Worm (Caenorhabditis elegans) whole organism, midembryonic: ENCODE data around the gene nas-3.

Source experiments
- T22C8.4 ChIP-seq: fragments of 200-800 bp; sonication (Bioruptor generic); IDR thresholded peaks from 2 replicates; pipeline ENCODE4 v1.3.6; 2022; ENCODE audit warnings: missing genetic modification characterization, missing compliant biosample characterization
- cog-1 ChIP-seq: sonication (generic microtip); optimal IDR thresholded peaks from 2 replicates; lab custom pipeline; 2016; ENCODE audit warnings: missing genetic modification characterization, missing compliant biosample characterization
- flt-1 ChIP-seq: fragments of 200-800 bp; sonication (Bioruptor generic); IDR thresholded peaks from 2 replicates; pipeline ENCODE4 v1.3.6; 2022; ENCODE audit warnings: missing genetic modification characterization, missing compliant biosample characterization
- klf-2 ChIP-seq: fragments of 200-800 bp; sonication (Bioruptor generic); conservative IDR thresholded peaks from 2 replicates; pipeline ENCODE4 v1.3.6; 2022; ENCODE audit warnings: missing genetic modification reagents, missing genetic modification characterization, missing compliant biosample characterization
- med-1 ChIP-seq: sonication (generic microtip); optimal IDR thresholded peaks from 2 replicates; lab custom pipeline; 2017; ENCODE audit warnings: missing genetic modification characterization, mild to moderate bottlenecking, missing compliant biosample characterization, antibody characterized with exemption, missing genetic modification reagents; ENCODE audit not compliant: insufficient read depth
- ref-1 ChIP-seq: fragments of 200-800 bp; sonication (Bioruptor generic); conservative IDR thresholded peaks from 2 replicates; pipeline ENCODE4 v1.3.6; 2022; ENCODE audit warnings: missing genetic modification reagents, missing genetic modification characterization, missing compliant biosample characterization
- tab-1 ChIP-seq: fragments of 200-800 bp; sonication (Bioruptor generic); IDR thresholded peaks from 2 replicates; pipeline ENCODE4 v1.3.6; 2022; ENCODE audit warnings: missing genetic modification characterization, missing compliant biosample characterization
- ztf-23 ChIP-seq: fragments of 200-800 bp; sonication (Bioruptor generic); IDR thresholded peaks from 2 replicates; pipeline ENCODE4 v1.3.6; 2022; ENCODE audit warnings: missing genetic modification reagents, missing genetic modification characterization, missing compliant biosample characterization
- ztf-29 ChIP-seq: fragments of 200-800 bp; sonication (Bioruptor generic); IDR thresholded peaks from 2 replicates; pipeline ENCODE4 v1.3.6; 2022; ENCODE audit warnings: missing genetic modification reagents, missing genetic modification characterization, missing compliant biosample characterization

The nas-3 gene

ce11 chrV:9491440-9492160 lies 13.6 kb downstream of the nas-3 start, which contains the start of gene K06A4.7:
TSS of gene K06A4.7 (minus strand) at chrV:9491490.
- TF ChIP-seq cog-1 (tag; lab: Kevin White, UChicago) (no peak), T22C8.4 (GFP tag; lab: Robert Waterston, UW) (no peak), med-1 (no peak), tab-1 (GFP tag; lab: Robert Waterston, UW) (no peak), flt-1 (no peak), klf-2 (GFP tag; lab: Robert Waterston, UW) (no peak)

ce11 chrV:9492460-9492859 lies 14.5 kb downstream of the nas-3 start:
- TF ChIP-seq flt-1: no peak
- TF ChIP-seq med-1: no peak
- TF ChIP-seq cog-1 (tag; lab: Kevin White, UChicago): no peak
- TF ChIP-seq klf-2 (GFP tag; lab: Robert Waterston, UW): no peak
- no peak for TF ChIP-seq T22C8.4 (GFP tag; lab: Robert Waterston, UW)
- no peak for TF ChIP-seq ref-1 (GFP tag; lab: Robert Waterston, UW)
- TF ChIP-seq ztf-29 (GFP tag; lab: Robert Waterston, UW): no peak
- TF ChIP-seq ztf-23 (GFP tag; lab: Robert Waterston, UW): no peak
- TF ChIP-seq tab-1 (GFP tag; lab: Robert Waterston, UW): no peak

DNA sequence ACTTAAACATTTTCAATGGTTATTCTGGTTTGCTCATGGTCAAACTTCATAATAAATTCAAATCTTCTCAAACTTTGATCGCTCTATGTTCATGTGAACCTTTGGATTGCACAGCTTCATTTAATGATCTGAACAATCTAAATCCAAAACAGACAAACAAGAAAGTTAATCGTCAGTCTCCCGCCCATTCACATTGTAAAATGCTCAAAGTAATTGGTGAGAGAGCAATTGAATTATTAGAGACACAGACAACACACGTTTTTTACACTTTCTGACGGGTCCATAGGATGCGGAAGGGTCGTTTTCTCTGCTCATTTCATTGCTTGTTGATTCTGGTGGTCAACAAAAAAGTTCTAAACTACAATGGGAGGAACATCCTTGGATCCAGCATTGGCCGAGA lies 18.8 kb downstream of the nas-3 start, which contains the start of gene gsnl-1:
Gene gsnl-1, plus strand, starts transcription at position 301 of the 400 bp plus-strand sequence.
- TF ChIP-seq ztf-29 (GFP tag; lab: Robert Waterston, UW): no peak

- TF ChIP-seq med-1 (no peak), ztf-29 (GFP tag; lab: Robert Waterston, UW) (no peak), flt-1 (no peak), tab-1 (GFP tag; lab: Robert Waterston, UW) (no peak), cog-1 (tag; lab: Kevin White, UChicago) (no peak), T22C8.4 (GFP tag; lab: Robert Waterston, UW) (no peak), ref-1 (GFP tag; lab: Robert Waterston, UW) (no peak), klf-2 (GFP tag; lab: Robert Waterston, UW) (no peak), ztf-23 (GFP tag; lab: Robert Waterston, UW) (no peak)
These were observed 21.3 kb downstream of the nas-3 start for ce11 chrV:9499295-9499694.

ce11 chrV:9500826-9501451 lies 23.0 kb downstream of the nas-3 start, which contains the start of gene swt-5:
TSS of gene swt-5 (plus strand) at chrV:9501401.
- TF ChIP-seq tab-1 (GFP tag; lab: Robert Waterston, UW): no peak
- TF ChIP-seq ref-1 (GFP tag; lab: Robert Waterston, UW): no peak
- TF ChIP-seq ztf-29 (GFP tag; lab: Robert Waterston, UW): no peak
- no peak for TF ChIP-seq klf-2 (GFP tag; lab: Robert Waterston, UW)
- TF ChIP-seq cog-1 (tag; lab: Kevin White, UChicago): no peak
- TF ChIP-seq flt-1: no peak
- TF ChIP-seq med-1: no peak

DNA sequence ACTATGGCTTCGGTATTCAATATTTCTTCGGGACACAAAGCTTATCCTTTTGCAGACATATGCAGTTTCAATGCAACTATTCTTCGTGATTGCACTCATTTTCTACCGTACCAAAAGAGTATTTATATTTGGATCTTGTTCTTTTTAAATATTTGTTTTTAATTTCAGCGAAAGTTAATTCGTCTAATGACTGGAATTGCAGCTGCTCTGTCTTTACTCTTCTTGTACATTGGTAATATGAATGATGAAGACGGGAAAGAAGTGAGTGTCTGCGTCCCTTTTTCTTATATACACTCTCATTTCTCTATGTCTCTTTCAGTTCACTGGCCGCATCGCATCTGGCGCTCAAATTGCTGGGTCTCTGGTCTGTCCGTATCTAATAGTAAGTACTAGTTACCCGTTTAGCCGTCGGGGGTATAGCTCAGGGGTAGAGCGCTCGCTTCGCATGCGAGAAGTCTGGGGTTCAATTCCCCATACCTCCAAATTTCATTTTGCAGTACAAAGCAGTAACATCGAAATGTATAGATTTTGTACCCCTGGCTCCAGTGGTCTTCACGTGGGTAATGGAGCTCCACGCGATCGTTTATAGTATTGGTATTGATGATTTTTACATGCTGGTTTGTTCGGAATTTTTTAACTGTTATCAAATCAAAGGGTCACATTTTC lies 25.3 kb downstream of the nas-3 start:
- TF ChIP-seq med-1 (peak; percentile 41), cog-1 (tag; lab: Kevin White, UChicago) (peak; percentile 78), T22C8.4 (GFP tag; lab: Robert Waterston, UW) (peak; percentile 95), ztf-23 (GFP tag; lab: Robert Waterston, UW) (peak; percentile 95), tab-1 (GFP tag; lab: Robert Waterston, UW) (peak; percentile 94), flt-1 (peak; percentile 97), ref-1 (GFP tag; lab: Robert Waterston, UW) (peak; percentile 84), klf-2 (GFP tag; lab: Robert Waterston, UW) (peak; percentile 83), ztf-29 (GFP tag; lab: Robert Waterston, UW) (peak; percentile 79; the same call in 1 of the 2 replicates)

ce11 chrV:9504474-9504960 lies 26.6 kb downstream of the nas-3 start, which contains the start of gene haao-1:
TSS of gene haao-1 (plus strand) at chrV:9504910.
- TF ChIP-seq ref-1 (GFP tag; lab: Robert Waterston, UW): no peak
- no peak for TF ChIP-seq flt-1
- TF ChIP-seq ztf-23 (GFP tag; lab: Robert Waterston, UW): no peak
- no peak for TF ChIP-seq tab-1 (GFP tag; lab: Robert Waterston, UW)

- TF ChIP-seq ztf-23 (GFP tag; lab: Robert Waterston, UW) (no peak), tab-1 (GFP tag; lab: Robert Waterston, UW) (no peak), flt-1 (no peak), ztf-29 (GFP tag; lab: Robert Waterston, UW) (no peak), cog-1 (tag; lab: Kevin White, UChicago) (no peak), med-1 (no peak), klf-2 (GFP tag; lab: Robert Waterston, UW) (no peak), ref-1 (GFP tag; lab: Robert Waterston, UW) (no peak), T22C8.4 (GFP tag; lab: Robert Waterston, UW) (no peak)
These were observed 29.0 kb downstream of the nas-3 start for ce11 chrV:9506931-9507330.

DNA sequence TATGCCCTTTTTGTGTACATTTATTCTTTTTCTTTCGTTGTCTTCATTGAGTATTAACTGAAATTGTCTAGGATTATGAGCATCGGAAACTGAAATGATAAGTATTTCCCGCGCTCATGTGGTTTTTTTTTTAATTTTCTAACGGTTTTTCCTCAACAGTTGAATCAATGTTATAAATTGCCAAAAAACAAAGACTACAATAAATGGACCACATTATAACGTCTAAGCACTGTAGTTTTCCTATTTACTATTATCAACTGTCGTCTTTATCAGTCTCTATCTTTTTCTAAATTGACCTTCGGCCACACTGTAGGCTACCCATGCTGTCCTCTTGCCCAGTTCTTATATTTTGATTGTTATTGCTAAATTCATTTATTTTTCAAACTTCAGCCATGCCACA lies 29.8 kb downstream of the nas-3 start, which contains the start of gene acs-14:
Gene acs-14, plus strand, starts transcription at position 391 of the 400 bp plus-strand sequence.
- TF ChIP-seq ztf-29 (GFP tag; lab: Robert Waterston, UW): no peak
- no peak for TF ChIP-seq cog-1 (tag; lab: Kevin White, UChicago)
- TF ChIP-seq ref-1 (GFP tag; lab: Robert Waterston, UW): no peak
- TF ChIP-seq flt-1: no peak
- no peak for TF ChIP-seq T22C8.4 (GFP tag; lab: Robert Waterston, UW)
- TF ChIP-seq ztf-23 (GFP tag; lab: Robert Waterston, UW): no peak
- TF ChIP-seq klf-2 (GFP tag; lab: Robert Waterston, UW): no peak
- TF ChIP-seq tab-1 (GFP tag; lab: Robert Waterston, UW): no peak
- TF ChIP-seq med-1: no peak
